Worm (Caenorhabditis elegans) whole organism, young adult: ENCODE measurements around the gene abhd-12.

ENCODE experiments used
- B0261.1 ChIP-seq: sonication (generic microtip); optimal IDR thresholded peaks from 2 replicates; lab custom pipeline; 2016; ENCODE audit warnings: mild to moderate bottlenecking, missing genetic modification characterization, moderate library complexity, missing compliant biosample characterization
- B0336.3 ChIP-seq: fragments of 200-800 bp; sonication (Bioruptor generic); IDR thresholded peaks from 2 replicates; pipeline ENCODE4 v1.3.6; 2022; ENCODE audit warnings: missing genetic modification characterization, missing compliant biosample characterization
- F33H1.4 ChIP-seq: fragments of 200-800 bp; sonication (Bioruptor generic); IDR thresholded peaks from 2 replicates; pipeline ENCODE4 v1.3.6; 2022; ENCODE audit warnings: missing genetic modification reagents, missing genetic modification characterization, missing compliant biosample characterization
- F39B2.1 ChIP-seq: fragments of 200-800 bp; sonication (Bioruptor generic); IDR thresholded peaks from 2 replicates; pipeline ENCODE4 v1.3.6; 2022; ENCODE audit warnings: missing genetic modification reagents, missing genetic modification characterization, missing compliant biosample characterization
- F49E8.2 ChIP-seq: sonication (generic microtip); optimal IDR thresholded peaks from 3 replicates; lab custom pipeline; 2017; ENCODE audit warnings: missing genetic modification characterization, mild to moderate bottlenecking, missing compliant biosample characterization, antibody characterized with exemption, moderate library complexity; ENCODE audit not compliant: insufficient read depth
- Y67H2A.10 ChIP-seq: fragments of 200-800 bp; sonication (Bioruptor generic); conservative IDR thresholded peaks from 2 replicates; pipeline ENCODE4 v1.3.6; 2022; ENCODE audit warnings: missing genetic modification reagents, missing genetic modification characterization, missing compliant biosample characterization
- attf-3 ChIP-seq: fragments of 200-800 bp; sonication (Bioruptor generic); conservative IDR thresholded peaks from 2 replicates; pipeline ENCODE4 v1.3.6; 2022; ENCODE audit warnings: missing genetic modification reagents, missing genetic modification characterization, missing compliant biosample characterization
- bed-1 ChIP-seq: fragments of 200-800 bp; sonication (Bioruptor generic); IDR thresholded peaks from 2 replicates; pipeline ENCODE4 v1.3.6; 2022; ENCODE audit warnings: missing genetic modification reagents, missing genetic modification characterization, missing compliant biosample characterization
- cebp-1 ChIP-seq, 2 experiments: fragments of 200-800 bp in 1 of 2; sonication (Bioruptor generic) in 1 of 2; sonication (generic microtip) in 1 of 2; IDR thresholded peaks in 1 of 2; optimal IDR thresholded peaks in 1 of 2; 2 replicates each; pipeline versions ENCODE4 v1.3.6 to Lab custom; 2017 to 2022; ENCODE audit warnings: missing compliant biosample characterization in 2 of 2, missing genetic modification characterization in 2 of 2, mild to moderate bottlenecking in 1 of 2, missing genetic modification reagents in 1 of 2, moderate library complexity in 1 of 2
- cebp-2 ChIP-seq: fragments of 200-800 bp; sonication (Bioruptor generic); IDR thresholded peaks from 2 replicates; pipeline ENCODE4 v1.3.6; 2022; ENCODE audit warnings: missing genetic modification characterization, missing compliant biosample characterization
- ceh-58 ChIP-seq: fragments of 200-800 bp; sonication (Bioruptor generic); IDR thresholded peaks from 2 replicates; pipeline ENCODE4 v1.3.6; 2022; ENCODE audit warnings: missing genetic modification characterization, missing compliant biosample characterization
- egrh-3 ChIP-seq: fragments of 200-800 bp; sonication (Bioruptor generic); IDR thresholded peaks from 2 replicates; pipeline ENCODE4 v1.3.6; 2022; ENCODE audit warnings: missing genetic modification reagents, missing genetic modification characterization, missing compliant biosample characterization
- hmg-1.2 ChIP-seq: fragments of 200-800 bp; sonication (Bioruptor generic); IDR thresholded peaks from 2 replicates; pipeline ENCODE4 v1.3.6; 2022; ENCODE audit warnings: missing genetic modification reagents, missing genetic modification characterization, missing compliant biosample characterization
- hsf-1 ChIP-seq: fragments of 200-800 bp; sonication (Bioruptor generic); IDR thresholded peaks from 2 replicates; pipeline ENCODE4 v1.3.6; 2022; ENCODE audit warnings: missing genetic modification reagents, missing genetic modification characterization, missing compliant biosample characterization
- lag-1 ChIP-seq: fragments of 200-800 bp; sonication (Bioruptor generic); IDR thresholded peaks from 2 replicates; pipeline ENCODE4 v1.3.6; 2022; ENCODE audit warnings: missing genetic modification reagents, missing genetic modification characterization, missing compliant biosample characterization
- lsl-1 ChIP-seq: fragments of 200-800 bp; sonication (Bioruptor generic); optimal IDR thresholded peaks from 2 replicates; lab custom pipeline; 2018; ENCODE audit warnings: mild to moderate bottlenecking, missing genetic modification characterization, moderate library complexity, missing compliant biosample characterization
- madf-3 ChIP-seq: fragments of 200-800 bp; sonication (Bioruptor generic); IDR thresholded peaks from 2 replicates; pipeline ENCODE4 v1.3.6; 2022; ENCODE audit warnings: missing genetic modification reagents, missing genetic modification characterization, missing compliant biosample characterization
- madf-6 ChIP-seq: fragments of 200-800 bp; sonication (Bioruptor generic); IDR thresholded peaks from 2 replicates; pipeline ENCODE4 v1.3.6; 2022; ENCODE audit warnings: missing genetic modification reagents, missing genetic modification characterization, missing compliant biosample characterization
- madf-8 ChIP-seq: fragments of 200-800 bp; sonication (Bioruptor generic); conservative IDR thresholded peaks from 2 replicates; pipeline ENCODE4 v1.3.6; 2022; ENCODE audit warnings: missing genetic modification reagents, missing genetic modification characterization, missing compliant biosample characterization
- nhr-80 ChIP-seq: sonication (generic microtip); optimal IDR thresholded peaks from 2 replicates; lab custom pipeline; 2016; ENCODE audit warnings: missing genetic modification characterization, missing compliant biosample characterization
- pha-4 ChIP-seq: fragments of 150-350 bp; sonication (generic microtip); optimal IDR thresholded peaks from 2 replicates; lab custom pipeline; 2014; ENCODE audit warnings: missing biosample characterization, missing genetic modification reagents, missing genetic modification characterization
- rcor-1 ChIP-seq: fragments of 200-800 bp; sonication (Bioruptor generic); IDR thresholded peaks from 2 replicates; pipeline ENCODE4 v1.3.6; 2022; ENCODE audit warnings: missing genetic modification reagents, missing genetic modification characterization, missing compliant biosample characterization
- repo-1 ChIP-seq: sonication (generic microtip); optimal IDR thresholded peaks from 2 replicates; lab custom pipeline; 2017; ENCODE audit warnings: mild to moderate bottlenecking, missing genetic modification characterization, missing compliant biosample characterization
- snpc-1.3 ChIP-seq: sonication (generic microtip); optimal IDR thresholded peaks from 2 replicates; lab custom pipeline; 2017; ENCODE audit warnings: missing genetic modification characterization, mild to moderate bottlenecking, missing compliant biosample characterization, antibody characterized with exemption, moderate library complexity, missing genotype, missing genetic modification reagents; ENCODE audit not compliant: insufficient read depth
- snpc-3.4 ChIP-seq: sonication (generic microtip); optimal IDR thresholded peaks from 2 replicates; lab custom pipeline; 2017; ENCODE audit warnings: missing genetic modification characterization, mild to moderate bottlenecking, missing compliant biosample characterization, antibody characterized with exemption, moderate library complexity, missing genotype, missing genetic modification reagents
- snpc-4 ChIP-seq, 5 experiments: fragments of 150-350 bp in 1 of 5; sonication (generic microtip) in 4 of 5; optimal IDR thresholded peaks; 2 replicates each; lab custom pipeline; 2014 to 2018; ENCODE audit warnings: missing genetic modification characterization in 5 of 5, missing biosample characterization in 3 of 5, antibody characterized with exemption in 2 of 5, mild to moderate bottlenecking in 2 of 5, missing compliant biosample characterization in 2 of 5, missing genotype in 2 of 5, moderate library complexity in 2 of 5, missing genetic modification reagents in 1 of 5
- somi-1 ChIP-seq: fragments of 200-800 bp; sonication (Bioruptor generic); optimal IDR thresholded peaks from 2 replicates; lab custom pipeline; 2018; ENCODE audit warnings: mild to moderate bottlenecking, missing genetic modification characterization, missing compliant biosample characterization
- ztf-25 ChIP-seq: fragments of 200-800 bp; sonication (Bioruptor generic); IDR thresholded peaks from 2 replicates; pipeline ENCODE4 v1.3.6; 2022; ENCODE audit warnings: missing genetic modification reagents, missing genetic modification characterization, missing compliant biosample characterization

Gene abhd-12

ce11 chrV:8007460-8008292 lies 24.0 kb downstream of the abhd-12 start, which contains the start of gene Y97E10AR.3:
Y97E10AR.3 (minus strand) TSS chrV:8007510.
- no peak for TF ChIP-seq F33H1.4
- no peak for TF ChIP-seq repo-1 (tag; lab: Kevin White, UChicago)
- no peak for TF ChIP-seq somi-1 (GFP tag; lab: Kevin White, UChicago)
- no peak for TF ChIP-seq Y67H2A.10 (GFP tag; lab: Robert Waterston, UW)
- 0 out of 2 replicates have a peak, but pooled peaks have one; percentile 40 for TF ChIP-seq B0336.3 (GFP tag; lab: Robert Waterston, UW)
- TF ChIP-seq hsf-1 (GFP tag; lab: Robert Waterston, UW): 0 out of 2 replicates have a peak, but pooled peaks have one; percentile 8
- TF ChIP-seq madf-3 (GFP tag; lab: Robert Waterston, UW): no peak
- TF ChIP-seq attf-3 (GFP tag; lab: Robert Waterston, UW): no peak
- TF ChIP-seq snpc-3.4 (tag; lab: Kevin White, UChicago): peak; percentile 6
- no peak for TF ChIP-seq B0261.1 (tag; lab: Kevin White, UChicago)
- TF ChIP-seq hmg-1.2 (GFP tag; lab: Robert Waterston, UW): no peak
- TF ChIP-seq bed-1 (GFP tag; lab: Robert Waterston, UW): no peak
- peak; percentile 3 for TF ChIP-seq nhr-80 (tag; lab: Kevin White, UChicago)
- TF ChIP-seq F49E8.2 (tag; lab: Kevin White, UChicago): no peak
- TF ChIP-seq pha-4 (tag; lab: Kevin White, UChicago): no peak
- 0 out of 2 replicates have a peak, but pooled peaks have one; percentile 20 for TF ChIP-seq ztf-25 (GFP tag; lab: Robert Waterston, UW)

ce11 chrV:8010103-8010502 lies 26.4 kb downstream of the abhd-12 start, which contains the start of gene Y97E10AR.4:
Y97E10AR.4 (minus strand) TSS chrV:8010233.
- TF ChIP-seq F33H1.4 (peak; percentile 57), egrh-3 (GFP tag; lab: Robert Waterston, UW) (no peak), snpc-1.3 (tag; lab: Kevin White, UChicago) (peak; percentile 8), hmg-1.2 (GFP tag; lab: Robert Waterston, UW) (0 out of 2 replicates have a peak, but pooled peaks have one; percentile 7), madf-6 (peak; percentile 39; the same call in 1 of the 2 replicates), madf-8 (0 out of 2 replicates have a peak, but pooled peaks have one; percentile 26), snpc-4 (GFP tag; optimal IDR thresholded peaks at IDR 0.05; lab: Kevin White, UChicago) (no peak), snpc-4 (tag; optimal IDR thresholded peaks at IDR 0.05; lab: Kevin White, UChicago) (peak in 1 of 4 experiments; percentile 6), Y67H2A.10 (GFP tag; lab: Robert Waterston, UW) (no peak), lsl-1 (peak; percentile 66)

ce11 chrV:8010846-8011245 lies 27.2 kb downstream of the abhd-12 start, which contains the start of gene lmtr-2:
lmtr-2 (minus strand) TSS chrV:8011106.
- peak; percentile 13 for TF ChIP-seq repo-1 (tag; lab: Kevin White, UChicago)
- 0 out of 2 replicates have a peak, but pooled peaks have one; percentile 21 for TF ChIP-seq cebp-2
- TF ChIP-seq rcor-1 (GFP tag; lab: Robert Waterston, UW): no peak
- TF ChIP-seq lag-1 (GFP tag; lab: Robert Waterston, UW): no peak
- TF ChIP-seq cebp-1 (GFP tag; IDR thresholded peaks at IDR 0.05; lab: Robert Waterston, UW): no peak
- peak; percentile 26 for TF ChIP-seq cebp-1 (tag; optimal IDR thresholded peaks at IDR 0.05; lab: Kevin White, UChicago)
- peak; percentile 20; the same call in 1 of the 2 replicates for TF ChIP-seq madf-6
- TF ChIP-seq F39B2.1 (GFP tag; lab: Robert Waterston, UW): no peak
- 0 out of 2 replicates have a peak, but pooled peaks have one; percentile 49 for TF ChIP-seq ceh-58 (GFP tag; lab: Robert Waterston, UW)
- TF ChIP-seq hsf-1 (GFP tag; lab: Robert Waterston, UW): 0 out of 2 replicates have a peak, but pooled peaks have one; percentile 18
- TF ChIP-seq madf-3 (GFP tag; lab: Robert Waterston, UW): peak; percentile 65; the same call in 1 of the 2 replicates
